Fruit fly (Drosophila melanogaster): Measurements from ENCODE around the gene PIG-H.

PIG-H gene

dm6 chr3R:7966544-7967264, 32.9 kb upstream of the PIG-H start (continued):
- TF ChIP-seq kah (GFP tag; optimal IDR thresholded peaks at IDR 0.05) (no peak), CG3281 (GFP tag; optimal IDR thresholded peaks at IDR 0.05) (no peak), vfl (GFP tag; optimal IDR thresholded peaks at IDR 0.05) (no peak), CG5953 (GFP tag; IDR thresholded peaks at IDR 0.05) (no peak), CrebB (tag; optimal IDR thresholded peaks at IDR 0.05) (no peak), Mrtf (GFP tag; IDR thresholded peaks at IDR 0.05) (no peak), Mad (GFP tag; optimal IDR thresholded peaks at IDR 0.05) (no peak), mam (GFP tag; optimal IDR thresholded peaks at IDR 0.05) (no peak), CG34422 (GFP tag; IDR thresholded peaks at IDR 0.05) (no peak), CG5180 (GFP tag; optimal IDR thresholded peaks at IDR 0.05) (peak; percentile 56), pzg (GFP tag; optimal IDR thresholded peaks at IDR 0.05) (no peak), CG42726 (GFP tag; IDR thresholded peaks at IDR 0.05; ENCODE audit: partially characterized antibody) (0 out of 2 replicates have a peak, but pooled peaks have one; percentile 7), CG13296 (GFP tag; optimal IDR thresholded peaks at IDR 0.05) (no peak), Kr (GFP tag; optimal IDR thresholded peaks at IDR 0.05) (no peak), CG17385 (GFP tag; optimal IDR thresholded peaks at IDR 0.05) (no peak), CG10209 (GFP tag; optimal IDR thresholded peaks at IDR 0.05) (no peak), kay (GFP tag; optimal IDR thresholded peaks at IDR 0.05) (no peak), Drgx (GFP tag; IDR thresholded peaks at IDR 0.05) (peak; percentile 48), CG8478 (optimal IDR thresholded peaks at IDR 0.05) (no peak), nom (GFP tag; optimal IDR thresholded peaks at IDR 0.05) (peak; percentile 27), CG12155 (GFP tag; optimal IDR thresholded peaks at IDR 0.05) (no peak), CG1647 (GFP tag; optimal IDR thresholded peaks at IDR 0.05) (no peak), ATbp (GFP tag; optimal IDR thresholded peaks at IDR 0.05) (no peak), gsb (GFP tag; IDR thresholded peaks at IDR 0.05) (no peak), dmrt99B (tag; optimal IDR thresholded peaks at IDR 0.05) (no peak), fd3F (GFP tag; optimal IDR thresholded peaks at IDR 0.05) (no peak), CG31365 (tag; optimal IDR thresholded peaks at IDR 0.05) (no peak), row (GFP tag; IDR thresholded peaks at IDR 0.05) (no peak), org-1 (GFP tag; optimal IDR thresholded peaks at IDR 0.05) (no peak), CG17829 (tag; optimal IDR thresholded peaks at IDR 0.05) (no peak), gce (GFP tag; IDR thresholded peaks at IDR 0.05) (no peak), lab (GFP tag; optimal IDR thresholded peaks at IDR 0.05) (no peak), GATAe (GFP tag; conservative IDR thresholded peaks at IDR 0.05) (no peak), pho (GFP tag; optimal IDR thresholded peaks at IDR 0.05) (no peak), Doc2 (GFP tag; IDR thresholded peaks at IDR 0.05) (no peak), chif (GFP tag; optimal IDR thresholded peaks at IDR 0.05) (no peak), CG6254 (GFP tag; optimal IDR thresholded peaks at IDR 0.05) (no peak), CG8765 (GFP tag; IDR thresholded peaks at IDR 0.05) (no peak), Sry-β (GFP tag; optimal IDR thresholded peaks at IDR 0.05) (no peak), CG9876 (GFP tag; optimal IDR thresholded peaks at IDR 0.05) (no peak), NC2β (GFP tag; optimal IDR thresholded peaks at IDR 0.05) (no peak), Hmx (GFP tag; optimal IDR thresholded peaks at IDR 0.05) (no peak), Neu2 (GFP tag; optimal IDR thresholded peaks at IDR 0.05; ENCODE audit: borderline replicate concordance) (no peak), Med (GFP tag) (peak; percentile 36), sna (GFP tag; IDR thresholded peaks at IDR 0.05; ENCODE audit: partially characterized antibody) (no peak), CG13894 (tag; optimal IDR thresholded peaks at IDR 0.05) (no peak), fd64A (GFP tag; optimal IDR thresholded peaks at IDR 0.05) (no peak), knrl (GFP tag; IDR thresholded peaks at IDR 0.05; ENCODE audit: partially characterized antibody) (0 out of 3 replicates have a peak, but pooled peaks have one; percentile 9), sob (GFP tag; IDR thresholded peaks at IDR 0.05) (no peak), CG10274 (GFP tag; optimal IDR thresholded peaks at IDR 0.05) (no peak)

All from whole organism, embryonic.